Fruit fly (Drosophila melanogaster): Measurements from ENCODE around the gene mRpS24.
A peak's percentile ranks its signal among the peaks of the same experiment; 100 is the strongest.

mRpS24 gene

DNA sequence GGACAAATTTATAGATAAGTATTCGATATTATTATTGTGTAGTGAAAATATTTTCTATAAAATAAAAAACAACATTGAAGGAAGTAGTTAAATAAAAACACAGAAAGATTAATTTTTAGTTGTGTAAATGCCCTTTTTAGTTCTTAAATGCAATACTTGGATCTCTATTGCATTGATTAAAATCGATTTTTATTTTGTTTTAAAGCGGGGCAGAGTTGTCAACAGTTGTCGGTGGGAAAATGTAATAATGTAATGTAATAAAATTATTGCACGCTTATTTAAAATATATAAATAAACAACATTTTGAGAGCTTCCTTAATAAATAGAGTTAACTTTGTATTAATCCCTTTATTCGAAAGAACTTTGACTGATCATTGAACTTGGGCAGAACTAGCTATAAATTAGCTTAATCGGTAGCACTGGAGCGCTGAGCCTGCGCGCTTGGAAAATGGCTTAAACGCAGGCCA is 244 bp upstream of the mRpS24 start, which contains the start of gene Apc2 (continued):
- TF ChIP-seq H2.0 (GFP tag; IDR thresholded peaks at IDR 0.05) (peak; percentile 65), CG17385 (GFP tag; optimal IDR thresholded peaks at IDR 0.05) (peak; percentile 54), kah (GFP tag; optimal IDR thresholded peaks at IDR 0.05) (no peak), CG17612 (GFP tag; IDR thresholded peaks at IDR 0.05) (0 out of 2 replicates have a peak, but pooled peaks have one; percentile 13), toy (GFP tag; IDR thresholded peaks at IDR 0.05) (no peak), seq (GFP tag; IDR thresholded peaks at IDR 0.05) (no peak), CG10147 (GFP tag; optimal IDR thresholded peaks at IDR 0.05) (peak; percentile 46), CG3065 (GFP tag; optimal IDR thresholded peaks at IDR 0.05) (no peak), p53 (GFP tag; optimal IDR thresholded peaks at IDR 0.05) (no peak), da (GFP tag; optimal IDR thresholded peaks at IDR 0.05) (no peak), Meics (GFP tag; optimal IDR thresholded peaks at IDR 0.05) (peak; percentile 63), HmgZ (tag; optimal IDR thresholded peaks at IDR 0.05) (peak; percentile 35), CG6689 (GFP tag; IDR thresholded peaks at IDR 0.05) (peak; percentile 57; the same call in 1 of the 2 replicates), Abd-B (GFP tag; optimal IDR thresholded peaks at IDR 0.05) (peak; percentile 72), CG1024 (GFP tag; IDR thresholded peaks at IDR 0.05) (no peak), MTF-1 (GFP tag; optimal IDR thresholded peaks at IDR 0.05; ENCODE audit: borderline replicate concordance) (no peak), sc (optimal IDR thresholded peaks at IDR 0.05) (no peak), sc (GFP tag; optimal IDR thresholded peaks at IDR 0.05) (peak; percentile 37), CG34224 (GFP tag; IDR thresholded peaks at IDR 0.05; ENCODE audit: partially characterized antibody) (peak; percentile 69; the same call in 2 of the 3 replicates), Neu2 (GFP tag; optimal IDR thresholded peaks at IDR 0.05; ENCODE audit: borderline replicate concordance) (no peak), Rfx (GFP tag; IDR thresholded peaks at IDR 0.05) (peak; percentile 65), stwl (tag; optimal IDR thresholded peaks at IDR 0.05) (peak; percentile 16), CG10366 (GFP tag; IDR thresholded peaks at IDR 0.05) (peak; percentile 50), abd-A (tag; optimal IDR thresholded peaks at IDR 0.05) (no peak), CG13894 (tag; optimal IDR thresholded peaks at IDR 0.05) (peak; percentile 52), ara (GFP tag; IDR thresholded peaks at IDR 0.05) (peak; percentile 55; the same call in 1 of the 2 replicates), mirr (GFP tag; optimal IDR thresholded peaks at IDR 0.05) (no peak), CG7963 (GFP tag; IDR thresholded peaks at IDR 0.05; ENCODE audit: partially characterized antibody) (no peak), Ada2b (GFP tag; IDR thresholded peaks at IDR 0.05) (peak; percentile 65), Scr (GFP tag; IDR thresholded peaks at IDR 0.05; ENCODE audit: partially characterized antibody) (peak; percentile 74), mam (GFP tag; optimal IDR thresholded peaks at IDR 0.05) (peak; percentile 41), CG13287 (GFP tag; IDR thresholded peaks at IDR 0.05; ENCODE audit: partially characterized antibody) (peak; percentile 75), CG12236 (GFP tag; optimal IDR thresholded peaks at IDR 0.05) (no peak), CG31224 (GFP tag; IDR thresholded peaks at IDR 0.05) (peak; percentile 32; the same call in 1 of the 2 replicates), Vsx1 (GFP tag; optimal IDR thresholded peaks at IDR 0.05) (no peak), CG4617 (GFP tag; optimal IDR thresholded peaks at IDR 0.05; ENCODE audit: borderline replicate concordance) (no peak), CG11696 (GFP tag; IDR thresholded peaks at IDR 0.05) (no peak), Rx (GFP tag; IDR thresholded peaks at IDR 0.05) (peak; percentile 58), CG2889 (GFP tag; IDR thresholded peaks at IDR 0.05) (0 out of 3 replicates have a peak, but pooled peaks have one; percentile 11), jigr1 (GFP tag; IDR thresholded peaks at IDR 0.05) (peak; percentile 55; the same call in 1 of the 3 replicates), slbo (GFP tag; IDR thresholded peaks at IDR 0.05) (peak; percentile 82), hbn (GFP tag; IDR thresholded peaks at IDR 0.05; ENCODE audit: partially characterized antibody) (no peak; the same call in 1 of the 2 replicates), CG10979 (tag; optimal IDR thresholded peaks at IDR 0.05) (peak; percentile 62), B-H1 (GFP tag; IDR thresholded peaks at IDR 0.05) (no peak; the same call in 2 of the 3 replicates), CG18599 (GFP tag; optimal IDR thresholded peaks at IDR 0.05) (peak; percentile 24), Bgb (GFP tag; IDR thresholded peaks at IDR 0.05; ENCODE audit: partially characterized antibody) (no peak), CG15479 (GFP tag; optimal IDR thresholded peaks at IDR 0.05) (no peak), Atf3 (GFP tag; optimal IDR thresholded peaks at IDR 0.05) (no peak), CG3163 (GFP tag; optimal IDR thresholded peaks at IDR 0.05) (no peak), CG10209 (GFP tag; optimal IDR thresholded peaks at IDR 0.05) (peak; percentile 51)
